Fruit fly (Drosophila melanogaster) whole organism, embryonic: ENCODE results near the gene mEFG1.

ENCODE experiments used
- Blimp-1 ChIP-seq: fragments of 200-800 bp; sonication (Bioruptor generic); optimal IDR thresholded peaks from 3 replicates; lab custom pipeline; 2018; ENCODE audit warnings: missing biosample characterization, missing genetic modification characterization, mild to moderate bottlenecking, moderate library complexity, missing genetic modification reagents
- CG9797 ChIP-seq: fragments of 200-800 bp; sonication (Bioruptor generic); optimal IDR thresholded peaks from 3 replicates; lab custom pipeline; 2018; ENCODE audit warnings: missing biosample characterization, mild to moderate bottlenecking, missing genetic modification characterization
- inv ChIP-seq: fragments of 200-800 bp; sonication (Bioruptor generic); IDR thresholded peaks from 2 replicates; pipeline ENCODE4 v1.3.6; 2022; ENCODE audit warnings: missing biosample characterization, missing genetic modification characterization; ENCODE audit not compliant: partially characterized antibody
- row ChIP-seq: fragments of 200-800 bp; sonication (Bioruptor generic); IDR thresholded peaks from 3 replicates; pipeline ENCODE4 v1.3.6; 2022; ENCODE audit warnings: missing biosample characterization, missing genetic modification characterization
- tx ChIP-seq: fragments of 200-800 bp; sonication (Bioruptor generic); optimal IDR thresholded peaks from 2 replicates; lab custom pipeline; 2016; ENCODE audit warnings: missing biosample characterization, missing genetic modification characterization

- no peak for TF ChIP-seq inv
- TF ChIP-seq row = no peak
- TF ChIP-seq Blimp-1 (GFP tag; lab: Kevin White, UChicago) = no peak
- TF ChIP-seq CG9797 (GFP tag; lab: Kevin White, UChicago) = no peak
- TF ChIP-seq tx (GFP tag; lab: Kevin White, UChicago) = no peak
Observed at dm6 chr2L:7199635-7200110, 23.2 kb downstream of the mEFG1 start.
